Worm (Caenorhabditis elegans): ENCODE results near the gene cbd-1.

ce11 chrIV:11361409-11361808 is 11.4 kb upstream of the cbd-1 start, which contains the start of gene T01G1.4:
- TF ChIP-seq lin-13 (tag; optimal IDR thresholded peaks at IDR 0.05) (no peak), nhr-2 (tag; optimal IDR thresholded peaks at IDR 0.05) (no peak), elt-1 (tag; optimal IDR thresholded peaks at IDR 0.05; ENCODE audit: borderline replicate concordance, insufficient read depth) (no peak), elt-3 (tag; optimal IDR thresholded peaks at IDR 0.05) (no peak), unc-39 (tag; optimal IDR thresholded peaks at IDR 0.05) (no peak), pha-4 (tag; optimal IDR thresholded peaks at IDR 0.05) (no peak), unc-62 (GFP tag; optimal IDR thresholded peaks at IDR 0.05) (no peak), ham-2 (GFP tag; optimal IDR thresholded peaks at IDR 0.05) (no peak)

All from whole organism, mixed stage, embryonic.